Fruit fly (Drosophila melanogaster): ENCODE measurements around the gene cac.

DNA sequence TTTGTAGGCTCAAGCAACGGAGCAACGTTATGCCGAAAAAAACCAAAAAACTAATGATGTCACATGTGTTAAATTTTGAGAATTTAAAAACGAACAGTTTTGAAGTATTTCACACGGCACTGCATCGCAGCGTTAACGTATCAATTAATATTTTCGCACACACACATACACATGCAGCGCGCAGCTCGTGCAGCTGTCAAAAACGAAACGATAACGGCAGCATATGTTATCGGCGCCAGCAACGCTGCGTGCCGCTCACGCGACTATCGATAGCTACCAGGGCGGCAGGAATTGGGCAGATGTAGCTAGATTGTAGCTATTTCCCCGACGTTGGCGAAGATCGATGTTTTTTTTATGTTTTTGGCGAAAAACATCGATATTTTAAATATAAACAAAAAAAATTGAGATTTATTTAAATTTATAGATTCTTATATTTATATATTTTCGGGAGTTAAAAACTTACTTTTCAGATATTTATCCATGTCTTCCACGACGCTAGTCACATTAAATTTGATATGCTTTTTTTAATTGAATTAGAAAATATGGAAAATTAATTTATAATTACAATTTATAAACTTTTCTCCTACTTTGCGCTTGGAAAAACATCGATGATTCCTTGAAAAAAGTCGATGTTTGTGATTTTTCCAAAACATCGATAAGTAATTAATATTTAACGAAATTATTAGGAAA lies 44.1 kb upstream of the cac start, which contains the start of gene Usp7:
- TF ChIP-seq CG4496 (GFP tag; IDR thresholded peaks at IDR 0.05) (peak; percentile 63), CG32121 (GFP tag; IDR thresholded peaks at IDR 0.05) (no peak), D1 (tag; optimal IDR thresholded peaks at IDR 0.05) (no peak), CG9948 (tag; optimal IDR thresholded peaks at IDR 0.05) (no peak), Snoo (tag; optimal IDR thresholded peaks at IDR 0.05) (no peak), rn (GFP tag; IDR thresholded peaks at IDR 0.05) (no peak), EcR (GFP tag; optimal IDR thresholded peaks at IDR 0.05) (no peak), CG12605 (GFP tag; IDR thresholded peaks at IDR 0.05) (no peak), CG8159 (tag; optimal IDR thresholded peaks at IDR 0.05) (no peak)
